Worm (Caenorhabditis elegans) whole organism, late embryonic: Measurements from ENCODE around the gene T23E7.6.

Experiments used
- fkh-10 ChIP-seq: fragments of 150-350 bp; optimal IDR thresholded peaks from 2 replicates; lab custom pipeline; 2014; ENCODE audit warnings: missing biosample characterization, missing genetic modification reagents, missing genetic modification characterization
- hlh-13 ChIP-seq: fragments of 200-800 bp; sonication (Bioruptor generic); optimal IDR thresholded peaks from 2 replicates; lab custom pipeline; 2018; ENCODE audit warnings: mild to moderate bottlenecking, missing genetic modification characterization, missing compliant biosample characterization
- nhr-11 ChIP-seq: fragments of 150-350 bp; optimal IDR thresholded peaks from 2 replicates; lab custom pipeline; 2014; ENCODE audit warnings: missing biosample characterization, missing genetic modification characterization
- pha-4 ChIP-seq: fragments of 150-350 bp; optimal IDR thresholded peaks from 2 replicates; lab custom pipeline; 2018; ENCODE audit warnings: missing biosample characterization, missing genetic modification reagents, missing genetic modification characterization

ce11 chrX:17633166-17633565 is 51.4 kb downstream of the T23E7.6 start:
- TF ChIP-seq pha-4 (tag; lab: Kevin White, UChicago), result no peak
- no peak for TF ChIP-seq fkh-10 (GFP tag; lab: Kevin White, UChicago)
- no peak for TF ChIP-seq hlh-13 (GFP tag; lab: Kevin White, UChicago)
- no peak for TF ChIP-seq nhr-11
